Worm (Caenorhabditis elegans) whole organism, early embryonic: Measurements from ENCODE around the gene puf-8.

Source experiments
- B0310.2 ChIP-seq: sonication (generic microtip); optimal IDR thresholded peaks from 2 replicates; lab custom pipeline; 2016; ENCODE audit warnings: mild to moderate bottlenecking, missing genetic modification characterization, missing compliant biosample characterization
- F13C5.2 ChIP-seq: sonication (generic microtip); optimal IDR thresholded peaks from 2 replicates; lab custom pipeline; 2017; ENCODE audit warnings: mild to moderate bottlenecking, missing genetic modification characterization, inconsistent platforms, missing compliant biosample characterization
- aly-1 ChIP-seq: sonication (generic microtip); optimal IDR thresholded peaks from 2 replicates; lab custom pipeline; 2016; ENCODE audit warnings: missing genetic modification characterization, missing compliant biosample characterization
- ama-1 ChIP-seq: fragments of 150-350 bp; optimal IDR thresholded peaks from 2 replicates; lab custom pipeline; 2014
- ceh-13 ChIP-seq: fragments of 200-800 bp; sonication (Bioruptor generic); optimal IDR thresholded peaks from 2 replicates; lab custom pipeline; 2018; ENCODE audit warnings: mild to moderate bottlenecking, missing genetic modification characterization, missing compliant biosample characterization
- ceh-36 ChIP-seq: sonication (generic microtip); optimal IDR thresholded peaks from 2 replicates; lab custom pipeline; 2016; ENCODE audit warnings: missing genetic modification characterization, inconsistent platforms, missing compliant biosample characterization
- ets-7 ChIP-seq: sonication (generic microtip); optimal IDR thresholded peaks from 2 replicates; lab custom pipeline; 2016; ENCODE audit warnings: missing genotype, missing genetic modification characterization, missing compliant biosample characterization
- flt-1 ChIP-seq: fragments of 200-800 bp; sonication (Bioruptor generic); IDR thresholded peaks from 2 replicates; pipeline ENCODE4 v1.3.6; 2022; ENCODE audit warnings: missing genetic modification characterization, missing compliant biosample characterization
- hmbx-1 ChIP-seq: sonication (generic microtip); optimal IDR thresholded peaks from 2 replicates; lab custom pipeline; 2016; ENCODE audit warnings: mild to moderate bottlenecking, missing genetic modification characterization, missing compliant biosample characterization
- hmg-4 ChIP-seq: fragments of 200-800 bp; sonication (Bioruptor generic); optimal IDR thresholded peaks from 2 replicates; lab custom pipeline; 2018; ENCODE audit warnings: mild to moderate bottlenecking, missing genetic modification characterization, missing compliant biosample characterization
- hnd-1 ChIP-seq: sonication (generic microtip); optimal IDR thresholded peaks from 2 replicates; lab custom pipeline; 2016; ENCODE audit warnings: missing genetic modification characterization, missing compliant biosample characterization
- pes-1 ChIP-seq: fragments of 200-800 bp; sonication (Bioruptor generic); IDR thresholded peaks from 2 replicates; pipeline ENCODE4 v1.3.6; 2022; ENCODE audit warnings: missing genetic modification reagents, missing genetic modification characterization, missing compliant biosample characterization
- scrt-1 ChIP-seq: fragments of 200-800 bp; sonication (Bioruptor generic); IDR thresholded peaks from 2 replicates; pipeline ENCODE4 v1.3.6; 2022; ENCODE audit warnings: missing genetic modification characterization, missing compliant biosample characterization
- sea-1 ChIP-seq: fragments of 200-800 bp; sonication (Bioruptor generic); conservative IDR thresholded peaks from 2 replicates; pipeline ENCODE4 v1.3.6; 2022; ENCODE audit warnings: missing genetic modification characterization, missing compliant biosample characterization
- tbx-11 ChIP-seq: fragments of 200-800 bp; sonication (Bioruptor generic); IDR thresholded peaks from 2 replicates; pipeline ENCODE4 v1.3.6; 2022; ENCODE audit warnings: missing genetic modification characterization, missing compliant biosample characterization
- tbx-37 ChIP-seq: fragments of 200-800 bp; sonication (Bioruptor generic); conservative IDR thresholded peaks from 2 replicates; pipeline ENCODE4 v1.3.6; 2022; ENCODE audit warnings: missing genetic modification reagents, missing genetic modification characterization, missing compliant biosample characterization
- tra-4 ChIP-seq: sonication (generic microtip); optimal IDR thresholded peaks from 2 replicates; lab custom pipeline; 2017; ENCODE audit warnings: missing genetic modification characterization, missing compliant biosample characterization

The puf-8 gene

DNA sequence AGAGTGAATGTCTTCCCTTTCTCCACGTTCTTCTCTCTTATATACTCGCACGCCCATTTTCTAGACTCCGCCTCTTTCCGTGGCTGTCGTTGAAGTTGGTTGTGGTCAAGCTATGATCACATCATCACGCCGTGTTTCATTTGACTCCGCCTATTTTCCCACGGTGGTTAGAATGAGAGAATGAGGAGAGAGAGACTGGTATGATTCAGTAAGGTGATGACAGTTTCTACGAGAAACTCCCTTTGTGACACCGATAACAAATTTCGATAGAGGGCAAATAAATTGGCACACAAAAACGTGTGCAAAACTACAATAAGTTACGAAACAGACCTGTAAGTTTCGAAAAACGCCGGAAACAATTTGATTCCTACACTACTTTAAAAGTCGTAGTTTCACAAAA, 17.5 kb downstream of the puf-8 start:
- TF ChIP-seq B0310.2 (tag; lab: Kevin White, UChicago) (no peak), flt-1 (no peak), hmbx-1 (tag; lab: Kevin White, UChicago) (no peak), hmg-4 (no peak), ceh-13 (no peak), aly-1 (tag; lab: Kevin White, UChicago) (no peak), ama-1 (lab: Kevin White, UChicago) (no peak), tbx-37 (GFP tag; lab: Robert Waterston, UW) (no peak), hnd-1 (no peak), sea-1 (GFP tag; lab: Robert Waterston, UW) (no peak), F13C5.2 (tag; lab: Kevin White, UChicago) (no peak), ceh-36 (tag; lab: Kevin White, UChicago) (no peak), tra-4 (no peak), tbx-11 (no peak)

DNA sequence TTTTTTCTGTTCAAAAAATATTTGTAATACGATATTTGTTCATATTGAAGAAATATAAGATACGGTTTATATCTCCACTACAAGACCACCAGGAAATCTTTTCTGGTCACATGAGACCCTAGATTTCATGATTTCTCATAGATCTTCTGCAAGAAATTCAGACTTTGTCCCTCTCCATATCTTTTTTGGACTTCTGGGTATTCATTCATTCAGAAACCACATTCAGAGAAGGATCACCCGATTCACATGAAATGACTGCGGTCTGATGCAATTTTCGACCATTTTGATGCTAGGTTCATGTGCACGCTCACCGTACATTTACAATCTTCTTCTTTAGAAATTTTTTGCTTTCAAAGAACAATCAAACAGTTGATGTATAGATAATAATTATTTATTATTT, 18.2 kb downstream of the puf-8 start:
- TF ChIP-seq ceh-13 (no peak), pes-1 (GFP tag; lab: Robert Waterston, UW) (no peak), hnd-1 (no peak)

DNA sequence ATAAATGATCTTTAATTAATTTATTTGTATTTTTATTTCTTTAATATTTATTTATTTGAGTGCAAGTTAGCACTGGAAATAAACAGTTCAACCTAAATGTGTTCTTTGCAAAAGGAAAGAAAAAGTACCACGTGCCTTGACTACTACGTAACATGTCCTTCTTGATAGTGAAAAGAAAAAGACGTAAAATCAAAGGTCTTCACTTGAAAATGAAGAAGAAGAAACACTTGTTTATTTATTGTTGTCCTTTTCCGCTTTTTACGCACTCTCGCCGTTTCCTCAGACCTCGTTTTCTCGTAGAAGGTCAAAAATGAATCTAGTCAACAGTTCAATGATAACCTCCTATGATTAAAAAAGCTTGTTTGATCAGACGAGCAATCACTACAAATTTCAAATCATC, 20.1 kb downstream of the puf-8 start:
- TF ChIP-seq tbx-11 = no peak
- no peak for TF ChIP-seq aly-1 (tag; lab: Kevin White, UChicago)
- TF ChIP-seq sea-1 (GFP tag; lab: Robert Waterston, UW) = no peak
- no peak for TF ChIP-seq tbx-37 (GFP tag; lab: Robert Waterston, UW)
- TF ChIP-seq B0310.2 (tag; lab: Kevin White, UChicago) = no peak
- no peak for TF ChIP-seq flt-1
- no peak for TF ChIP-seq ceh-36 (tag; lab: Kevin White, UChicago)
- TF ChIP-seq ama-1 (lab: Kevin White, UChicago) = no peak
- no peak for TF ChIP-seq pes-1 (GFP tag; lab: Robert Waterston, UW)
- no peak for TF ChIP-seq scrt-1 (GFP tag; lab: Robert Waterston, UW)
- TF ChIP-seq hmbx-1 (tag; lab: Kevin White, UChicago) = no peak
- no peak for TF ChIP-seq hmg-4
- no peak for TF ChIP-seq tra-4
- no peak for TF ChIP-seq hnd-1
- TF ChIP-seq ceh-13 = no peak

DNA sequence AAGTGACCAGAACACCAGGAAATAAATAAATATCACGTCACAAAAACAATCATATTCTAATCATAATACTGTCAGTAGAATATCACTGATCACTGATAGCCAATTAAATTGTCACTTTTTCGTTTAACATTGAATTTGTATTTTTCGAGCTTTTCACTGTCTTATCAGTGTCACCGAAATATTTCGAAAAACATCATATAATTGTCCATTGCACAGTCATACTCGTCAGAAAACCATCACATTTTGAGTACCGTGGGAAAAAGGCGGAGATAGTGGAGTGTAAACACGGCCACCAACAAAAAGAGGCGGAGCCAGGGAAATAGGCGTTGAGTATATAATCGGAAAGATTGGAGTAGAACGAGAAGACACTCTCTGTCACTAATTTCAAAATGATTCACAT, 20.8 kb downstream of the puf-8 start:
- no peak for TF ChIP-seq flt-1
- no peak for TF ChIP-seq ceh-36 (tag; lab: Kevin White, UChicago)
- no peak for TF ChIP-seq tbx-11

DNA sequence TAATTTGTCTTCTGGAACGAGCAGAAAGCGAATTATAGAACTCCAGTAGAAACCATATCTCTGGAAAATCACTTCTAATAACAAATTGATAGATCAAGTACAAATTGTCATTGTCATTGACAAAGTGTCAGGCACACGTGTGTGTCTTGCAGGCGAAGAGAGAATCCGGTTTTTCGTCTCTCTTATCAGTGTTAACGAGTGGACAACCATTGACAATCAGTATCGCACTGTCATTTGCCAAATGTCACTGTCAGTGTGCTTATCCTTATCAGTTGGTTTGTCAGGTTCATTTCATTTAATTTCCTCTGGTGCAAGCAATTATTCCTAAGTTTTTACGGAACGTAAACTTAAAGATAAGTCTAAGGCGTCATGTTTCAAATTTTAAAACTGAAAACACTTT, 24.5 kb downstream of the puf-8 start:
- TF ChIP-seq ama-1 (lab: Kevin White, UChicago) = no peak
- TF ChIP-seq tra-4 = no peak
- TF ChIP-seq hmbx-1 (tag; lab: Kevin White, UChicago) = no peak
- no peak for TF ChIP-seq sea-1 (GFP tag; lab: Robert Waterston, UW)
- TF ChIP-seq flt-1 = no peak
- no peak for TF ChIP-seq ceh-13
- TF ChIP-seq hnd-1 = no peak
- no peak for TF ChIP-seq ets-7 (tag; lab: Kevin White, UChicago)
- no peak for TF ChIP-seq aly-1 (tag; lab: Kevin White, UChicago)
- TF ChIP-seq hmg-4 = no peak
- TF ChIP-seq F13C5.2 (tag; lab: Kevin White, UChicago) = no peak
- no peak for TF ChIP-seq ceh-36 (tag; lab: Kevin White, UChicago)
- TF ChIP-seq scrt-1 (GFP tag; lab: Robert Waterston, UW) = no peak
- no peak for TF ChIP-seq pes-1 (GFP tag; lab: Robert Waterston, UW)
- TF ChIP-seq tbx-11 = no peak
- no peak for TF ChIP-seq B0310.2 (tag; lab: Kevin White, UChicago)
- no peak for TF ChIP-seq tbx-37 (GFP tag; lab: Robert Waterston, UW)

DNA sequence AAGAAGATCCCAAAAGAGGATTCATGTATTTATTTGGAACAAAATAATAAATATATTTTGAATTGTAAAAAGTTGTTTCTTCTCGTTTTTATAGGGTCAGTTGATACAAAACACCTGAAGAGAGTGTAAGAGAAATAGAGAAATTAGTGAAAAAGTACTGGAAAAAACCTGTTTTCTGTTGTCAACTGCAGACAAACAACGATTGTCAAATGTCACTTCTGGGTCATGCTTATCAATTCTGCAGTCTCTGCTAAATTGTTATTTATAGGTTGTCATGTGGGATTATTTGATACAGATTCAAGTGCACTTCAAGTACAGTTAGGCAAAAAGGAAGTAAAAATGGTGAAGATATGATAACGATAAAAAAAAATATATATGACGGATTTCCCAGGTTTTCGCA, 25.5 kb downstream of the puf-8 start:
- TF ChIP-seq F13C5.2 (tag; lab: Kevin White, UChicago) (no peak), hnd-1 (no peak), ama-1 (lab: Kevin White, UChicago) (no peak), aly-1 (tag; lab: Kevin White, UChicago) (no peak), hmg-4 (no peak), sea-1 (GFP tag; lab: Robert Waterston, UW) (no peak), flt-1 (no peak), hmbx-1 (tag; lab: Kevin White, UChicago) (no peak), ceh-13 (no peak)

DNA sequence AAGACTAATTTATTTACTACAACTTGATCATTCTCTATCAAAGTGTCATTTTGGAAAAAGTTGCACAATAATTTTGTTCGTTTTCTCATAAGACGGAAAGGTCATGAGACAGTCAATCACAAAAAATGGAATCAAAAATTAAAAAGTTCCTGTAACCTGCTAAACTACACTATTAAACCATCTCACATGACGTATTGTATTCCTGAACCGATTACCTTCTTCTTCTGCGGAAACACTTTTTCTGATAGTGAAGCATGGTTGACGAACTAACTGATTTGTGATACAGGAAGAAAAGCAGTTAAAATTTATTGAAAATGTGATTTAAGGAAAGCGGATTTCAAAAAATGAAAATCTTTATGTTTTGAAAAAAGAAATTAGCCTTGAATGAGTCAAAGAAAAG, 28.3 kb downstream of the puf-8 start:
- TF ChIP-seq ceh-36 (tag; lab: Kevin White, UChicago) (no peak), ceh-13 (no peak), tra-4 (no peak), hmbx-1 (tag; lab: Kevin White, UChicago) (no peak)

DNA sequence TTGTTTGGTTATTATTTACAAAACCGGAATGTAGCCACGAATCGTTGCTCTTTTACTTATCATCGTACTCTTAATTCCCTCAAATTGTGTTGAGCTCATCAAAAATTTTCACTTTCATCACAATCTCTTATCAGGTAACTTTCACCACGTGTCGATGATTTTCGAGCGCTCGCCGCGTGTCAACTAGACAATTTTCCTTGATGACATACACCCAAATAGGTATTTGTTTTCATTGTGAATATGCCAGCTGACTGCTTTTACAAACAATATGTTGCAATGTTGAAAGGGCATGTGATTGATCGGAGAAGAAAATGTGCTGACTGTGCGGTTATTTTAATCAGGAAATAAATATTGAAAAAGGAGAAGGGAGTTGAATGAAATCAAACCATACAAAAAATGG, 33.4 kb downstream of the puf-8 start:
- TF ChIP-seq aly-1 (tag; lab: Kevin White, UChicago) (no peak), ceh-36 (tag; lab: Kevin White, UChicago) (no peak), hnd-1 (no peak), F13C5.2 (tag; lab: Kevin White, UChicago) (no peak), ama-1 (lab: Kevin White, UChicago) (no peak), ceh-13 (no peak), hmg-4 (no peak), flt-1 (no peak), ets-7 (tag; lab: Kevin White, UChicago) (no peak), hmbx-1 (tag; lab: Kevin White, UChicago) (no peak), pes-1 (GFP tag; lab: Robert Waterston, UW) (no peak), sea-1 (GFP tag; lab: Robert Waterston, UW) (no peak), B0310.2 (tag; lab: Kevin White, UChicago) (no peak), tbx-11 (no peak), tra-4 (no peak), scrt-1 (GFP tag; lab: Robert Waterston, UW) (no peak)
